Worm (Caenorhabditis elegans): ENCODE data around the gene K06A1.2.
A peak's percentile ranks its signal among the peaks of the same experiment; 100 is the strongest.

K06A1.2 gene

ce11 chrII:6489711-6490184 is 45.9 kb downstream of the K06A1.2 start, which contains the start of the genes snr-3 and rsp-5:
Gene snr-3 (minus strand): TSS chrII:6489761.
Gene rsp-5 (plus strand): TSS chrII:6490165.
- TF ChIP-seq klf-2 (GFP tag; conservative IDR thresholded peaks at IDR 0.05) = no peak
- no peak for TF ChIP-seq tab-1 (GFP tag; IDR thresholded peaks at IDR 0.05)
- TF ChIP-seq ztf-29 (GFP tag; IDR thresholded peaks at IDR 0.05) = no peak
- no peak for TF ChIP-seq ztf-23 (GFP tag; IDR thresholded peaks at IDR 0.05)
- TF ChIP-seq flt-1 (GFP tag; IDR thresholded peaks at IDR 0.05) = no peak

DNA sequence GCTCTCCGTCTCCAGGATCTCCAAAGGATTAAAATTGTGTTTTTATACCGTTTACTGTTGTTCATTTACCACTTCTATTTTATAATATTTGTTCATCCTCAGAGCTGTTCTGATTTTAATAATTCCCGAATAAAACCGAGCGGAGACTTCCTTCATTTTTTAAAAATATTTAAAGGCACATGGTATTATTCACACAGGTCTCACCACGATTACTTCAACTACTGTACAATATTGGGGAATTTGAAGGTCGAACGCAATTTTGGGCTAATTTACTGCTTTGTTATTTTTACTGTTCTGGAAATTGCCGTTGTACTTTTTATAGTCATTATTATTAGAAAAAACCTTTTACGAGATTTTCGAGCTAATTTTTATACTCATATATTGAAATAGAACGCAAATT is 47.4 kb downstream of the K06A1.2 start:
- no peak for TF ChIP-seq cog-1 (tag; optimal IDR thresholded peaks at IDR 0.05)
- TF ChIP-seq flt-1 (GFP tag; IDR thresholded peaks at IDR 0.05) = no peak
- TF ChIP-seq ztf-23 (GFP tag; IDR thresholded peaks at IDR 0.05) = no peak
- no peak for TF ChIP-seq ref-1 (GFP tag; conservative IDR thresholded peaks at IDR 0.05)

- no peak; the same call in 1 of the 2 replicates for TF ChIP-seq klf-2 (GFP tag; conservative IDR thresholded peaks at IDR 0.05)
- peak; percentile 65; the same call in 1 of the 2 replicates for TF ChIP-seq tab-1 (GFP tag; IDR thresholded peaks at IDR 0.05)
- TF ChIP-seq ref-1 (GFP tag; conservative IDR thresholded peaks at IDR 0.05) = no peak
- peak; percentile 64; the same call in 1 of the 2 replicates for TF ChIP-seq flt-1 (GFP tag; IDR thresholded peaks at IDR 0.05)
- peak; percentile 64; the same call in 1 of the 2 replicates for TF ChIP-seq ztf-23 (GFP tag; IDR thresholded peaks at IDR 0.05)
- TF ChIP-seq ztf-29 (GFP tag; IDR thresholded peaks at IDR 0.05) = peak; percentile 7; the same call in 1 of the 2 replicates
- TF ChIP-seq T22C8.4 (GFP tag; IDR thresholded peaks at IDR 0.05) = no peak
- peak; percentile 29 for TF ChIP-seq cog-1 (tag; optimal IDR thresholded peaks at IDR 0.05)
Observed at ce11 chrII:6491817-6492452, 48.1 kb downstream of the K06A1.2 start, which contains the start of the genes T28D9.11 and T28D9.1. Gene T28D9.11 (minus strand): TSS chrII:6491993. Gene T28D9.1 (plus strand): TSS chrII:6492402.

ce11 chrII:6493139-6493538 is 49.3 kb downstream of the K06A1.2 start:
- TF ChIP-seq flt-1 (GFP tag; IDR thresholded peaks at IDR 0.05) (no peak), med-1 (GFP tag; optimal IDR thresholded peaks at IDR 0.05; ENCODE audit: insufficient read depth) (no peak), T22C8.4 (GFP tag; IDR thresholded peaks at IDR 0.05) (no peak), ztf-23 (GFP tag; IDR thresholded peaks at IDR 0.05) (no peak), ref-1 (GFP tag; conservative IDR thresholded peaks at IDR 0.05) (no peak), tab-1 (GFP tag; IDR thresholded peaks at IDR 0.05) (no peak), ztf-29 (GFP tag; IDR thresholded peaks at IDR 0.05) (no peak), klf-2 (GFP tag; conservative IDR thresholded peaks at IDR 0.05) (no peak), cog-1 (tag; optimal IDR thresholded peaks at IDR 0.05) (no peak)

ce11 chrII:6493709-6494326 is 50.0 kb downstream of the K06A1.2 start:
- TF ChIP-seq flt-1 (GFP tag; IDR thresholded peaks at IDR 0.05) = no peak
- TF ChIP-seq med-1 (GFP tag; optimal IDR thresholded peaks at IDR 0.05; ENCODE audit: insufficient read depth) = no peak
- no peak for TF ChIP-seq T22C8.4 (GFP tag; IDR thresholded peaks at IDR 0.05)
- no peak for TF ChIP-seq ztf-29 (GFP tag; IDR thresholded peaks at IDR 0.05)
- TF ChIP-seq ztf-23 (GFP tag; IDR thresholded peaks at IDR 0.05) = no peak
- no peak for TF ChIP-seq cog-1 (tag; optimal IDR thresholded peaks at IDR 0.05)
- no peak for TF ChIP-seq ref-1 (GFP tag; conservative IDR thresholded peaks at IDR 0.05)
- TF ChIP-seq tab-1 (GFP tag; IDR thresholded peaks at IDR 0.05) = no peak
- TF ChIP-seq klf-2 (GFP tag; conservative IDR thresholded peaks at IDR 0.05) = no peak
